Worm (Caenorhabditis elegans) whole organism, young adult: Measurements from ENCODE around the gene srxa-19.

Experiments
- F23B12.7 ChIP-seq: sonication (generic microtip); optimal IDR thresholded peaks from 2 replicates; lab custom pipeline; 2017; ENCODE audit warnings: missing genetic modification characterization, mild to moderate bottlenecking, missing compliant biosample characterization, antibody characterized with exemption, moderate library complexity; ENCODE audit not compliant: insufficient read depth
- F33H1.4 ChIP-seq: fragments of 200-800 bp; sonication (Bioruptor generic); IDR thresholded peaks from 2 replicates; pipeline ENCODE4 v1.3.6; 2022; ENCODE audit warnings: missing genetic modification reagents, missing genetic modification characterization, missing compliant biosample characterization
- ccch-3 ChIP-seq: fragments of 200-800 bp; sonication (Bioruptor generic); optimal IDR thresholded peaks from 2 replicates; lab custom pipeline; 2018; ENCODE audit warnings: mild to moderate bottlenecking, missing genetic modification characterization, missing compliant biosample characterization
- ceh-58 ChIP-seq: fragments of 200-800 bp; sonication (Bioruptor generic); IDR thresholded peaks from 2 replicates; pipeline ENCODE4 v1.3.6; 2022; ENCODE audit warnings: missing genetic modification characterization, missing compliant biosample characterization
- mel-28 ChIP-seq: sonication (generic microtip); optimal IDR thresholded peaks from 2 replicates; lab custom pipeline; 2016; ENCODE audit warnings: borderline replicate concordance, mild to moderate bottlenecking, missing genetic modification characterization, missing compliant biosample characterization
- nhr-120 ChIP-seq: fragments of 200-800 bp; sonication (Bioruptor generic); IDR thresholded peaks from 2 replicates; pipeline ENCODE4 v1.3.6; 2022; ENCODE audit warnings: missing genetic modification characterization, missing compliant biosample characterization
- nhr-90 ChIP-seq: sonication (generic microtip); optimal IDR thresholded peaks from 2 replicates; lab custom pipeline; 2016; ENCODE audit warnings: missing genotype, mild to moderate bottlenecking, missing genetic modification characterization, missing compliant biosample characterization
- rpc-1 ChIP-seq, 2 experiments: fragments of 150-350 bp in 1 of 2; sonication (generic microtip) in 1 of 2; optimal IDR thresholded peaks; 2 replicates each; lab custom pipeline; 2014 to 2018; ENCODE audit warnings: missing biosample characterization in 1 of 2, missing genetic modification characterization in 1 of 2, missing genetic modification reagents in 1 of 2, missing genotype in 1 of 2
- sdz-38 ChIP-seq: sonication (generic microtip); optimal IDR thresholded peaks from 2 replicates; lab custom pipeline; 2016; ENCODE audit warnings: missing genotype, missing genetic modification characterization, missing compliant biosample characterization
- unc-62 ChIP-seq: fragments of 150-350 bp; optimal IDR thresholded peaks from 2 replicates; lab custom pipeline; 2014; ENCODE audit warnings: missing biosample characterization, missing genetic modification reagents, missing genetic modification characterization

DNA sequence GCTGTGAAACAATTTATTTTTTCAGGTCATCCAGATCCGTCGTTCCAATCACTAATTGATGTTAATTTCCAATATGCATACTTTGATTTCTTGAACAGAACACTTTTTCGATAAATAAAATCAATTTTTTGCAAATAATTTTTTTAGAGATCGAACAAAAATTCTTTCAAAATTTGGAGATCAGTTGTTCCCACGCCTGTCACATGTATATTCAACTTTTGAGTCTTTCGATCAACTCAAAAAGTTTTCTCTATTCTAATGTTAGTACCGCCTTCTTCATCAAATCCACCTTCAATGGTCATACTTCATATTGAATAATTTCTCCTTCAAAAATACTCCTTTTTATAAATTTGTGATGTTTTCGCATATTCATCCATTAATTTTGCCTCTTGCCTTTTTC lies 32.1 kb upstream of the srxa-19 start, which contains the start of gene srsx-29:
- no peak for TF ChIP-seq ceh-58 (GFP tag; lab: Robert Waterston, UW)
- TF ChIP-seq sdz-38 (tag; lab: Kevin White, UChicago): no peak
- TF ChIP-seq nhr-90 (tag; lab: Kevin White, UChicago): no peak
- TF ChIP-seq ccch-3 (GFP tag; lab: Kevin White, UChicago): no peak
- TF ChIP-seq nhr-120 (GFP tag; lab: Robert Waterston, UW): no peak
- TF ChIP-seq unc-62 (GFP tag; lab: Kevin White, UChicago): no peak
- no peak for TF ChIP-seq rpc-1 (optimal IDR thresholded peaks at IDR 0.05; lab: Kevin White, UChicago)
- no peak for TF ChIP-seq rpc-1 (tag; optimal IDR thresholded peaks at IDR 0.05; lab: Kevin White, UChicago)
- TF ChIP-seq mel-28 (tag; lab: Kevin White, UChicago): no peak
- no peak for TF ChIP-seq F33H1.4 (GFP tag; lab: Robert Waterston, UW)
- no peak for TF ChIP-seq F23B12.7 (tag; lab: Kevin White, UChicago)
